Fruit fly (Drosophila melanogaster) whole organism, embryonic: ENCODE data around the gene SC35.

Experiments
- ATbp ChIP-seq: fragments of 200-800 bp; sonication (Bioruptor generic); optimal IDR thresholded peaks from 2 replicates; lab custom pipeline; 2017; ENCODE audit warnings: missing biosample characterization, mild to moderate bottlenecking, missing genetic modification characterization, missing genetic modification reagents
- CG11456 ChIP-seq: fragments of 200-800 bp; sonication (Bioruptor generic); IDR thresholded peaks from 3 replicates; pipeline ENCODE4 v1.3.6; 2022; ENCODE audit warnings: missing biosample characterization, missing genetic modification characterization
- CG13424 ChIP-seq: fragments of 200-800 bp; sonication (Bioruptor generic); optimal IDR thresholded peaks from 2 replicates; lab custom pipeline; 2019; ENCODE audit warnings: missing biosample characterization, mild to moderate bottlenecking, missing genetic modification characterization, moderate library complexity
- CG13894 ChIP-seq: fragments of 200-800 bp; sonication (Bioruptor generic); optimal IDR thresholded peaks from 3 replicates; lab custom pipeline; 2018; ENCODE audit warnings: missing biosample characterization, mild to moderate bottlenecking, missing genetic modification characterization, moderate library complexity
- CG14965 ChIP-seq: fragments of 200-800 bp; sonication (Bioruptor generic); optimal IDR thresholded peaks from 2 replicates; lab custom pipeline; 2016; ENCODE audit warnings: missing biosample characterization, missing genetic modification characterization, borderline replicate concordance
- CG15269 ChIP-seq: fragments of 200-800 bp; sonication (Bioruptor generic); optimal IDR thresholded peaks from 2 replicates; lab custom pipeline; 2018; ENCODE audit warnings: missing biosample characterization, mild to moderate bottlenecking, missing genetic modification characterization, moderate library complexity
- CG15696 ChIP-seq: fragments of 200-800 bp; sonication (Bioruptor generic); optimal IDR thresholded peaks from 2 replicates; lab custom pipeline; 2019; ENCODE audit warnings: missing biosample characterization, mild to moderate bottlenecking, missing genetic modification characterization, moderate library complexity
- CG1832 ChIP-seq: fragments of 200-800 bp; sonication (Bioruptor generic); optimal IDR thresholded peaks from 2 replicates; lab custom pipeline; 2017; ENCODE audit warnings: missing biosample characterization, mild to moderate bottlenecking, missing genetic modification characterization, inconsistent platforms
- CG2202 ChIP-seq: fragments of 200-800 bp; sonication (Bioruptor generic); optimal IDR thresholded peaks from 2 replicates; lab custom pipeline; 2018; ENCODE audit warnings: missing biosample characterization, mild to moderate bottlenecking, missing genetic modification characterization
- CG2678 ChIP-seq: fragments of 200-800 bp; sonication (Bioruptor generic); optimal IDR thresholded peaks from 3 replicates; lab custom pipeline; 2019; ENCODE audit warnings: missing biosample characterization, mild to moderate bottlenecking, missing genetic modification characterization, moderate library complexity
- CG30020 ChIP-seq: fragments of 200-800 bp; optimal IDR thresholded peaks from 2 replicates; lab custom pipeline; 2019; ENCODE audit warnings: missing biosample characterization, mild to moderate bottlenecking, missing genetic modification characterization, moderate library complexity
- CG30403 ChIP-seq: fragments of 200-800 bp; sonication (Bioruptor generic); optimal IDR thresholded peaks from 3 replicates; lab custom pipeline; 2016; ENCODE audit warnings: missing biosample characterization, missing genetic modification characterization
- CG33557 ChIP-seq: fragments of 200-800 bp; sonication (Bioruptor generic); optimal IDR thresholded peaks from 2 replicates; lab custom pipeline; 2019; ENCODE audit warnings: missing biosample characterization, mild to moderate bottlenecking, missing genetic modification characterization, moderate library complexity
- CG3838 ChIP-seq: fragments of 200-800 bp; sonication (Bioruptor generic); optimal IDR thresholded peaks from 3 replicates; lab custom pipeline; 2016; ENCODE audit warnings: missing biosample characterization, missing genetic modification characterization
- CG4360 ChIP-seq: fragments of 200-800 bp; sonication (Bioruptor generic); IDR thresholded peaks from 2 replicates; pipeline ENCODE4 v1.3.6; 2022; ENCODE audit warnings: missing biosample characterization, missing genetic modification characterization
- CG4730 ChIP-seq: fragments of 200-800 bp; sonication (Bioruptor generic); IDR thresholded peaks from 2 replicates; pipeline ENCODE4 v1.3.6; 2022; ENCODE audit warnings: missing biosample characterization, missing genetic modification characterization
- CG6175 ChIP-seq: fragments of 200-800 bp; sonication (Bioruptor generic); IDR thresholded peaks from 3 replicates; pipeline ENCODE4 v1.3.6; 2022; ENCODE audit warnings: missing biosample characterization, missing genetic modification characterization
- CG9876 ChIP-seq: fragments of 200-800 bp; sonication (Bioruptor generic); optimal IDR thresholded peaks from 2 replicates; lab custom pipeline; 2016; ENCODE audit warnings: missing biosample characterization, missing genetic modification characterization
- Fer3 ChIP-seq: fragments of 200-800 bp; sonication (Bioruptor generic); optimal IDR thresholded peaks from 2 replicates; lab custom pipeline; 2018; ENCODE audit warnings: missing biosample characterization, mild to moderate bottlenecking, missing genetic modification characterization, moderate library complexity
- GATAe ChIP-seq: fragments of 200-800 bp; sonication (Bioruptor generic); conservative IDR thresholded peaks from 2 replicates; pipeline ENCODE4 v1.3.6; 2022; ENCODE audit warnings: missing biosample characterization, missing genetic modification characterization
- Hmr ChIP-seq: fragments of 200-800 bp; sonication (Bioruptor generic); optimal IDR thresholded peaks from 3 replicates; lab custom pipeline; 2017; ENCODE audit warnings: mild to moderate bottlenecking, missing biosample characterization, missing genetic modification reagents, missing genetic modification characterization
- Lpt ChIP-seq: fragments of >200 bp; optimal IDR thresholded peaks from 2 replicates; lab custom pipeline; 2018; ENCODE audit warnings: missing biosample characterization, missing genetic modification characterization
- MESR4 ChIP-seq: fragments of 200-800 bp; sonication (Bioruptor generic); optimal IDR thresholded peaks from 2 replicates; lab custom pipeline; 2018; ENCODE audit warnings: missing biosample characterization, mild to moderate bottlenecking, missing genetic modification characterization, moderate library complexity
- NFAT ChIP-seq: fragments of 200-800 bp; sonication (Bioruptor generic); IDR thresholded peaks from 2 replicates; pipeline ENCODE4 v1.3.6; 2022; ENCODE audit warnings: missing biosample characterization, missing genetic modification characterization
- Neu2 ChIP-seq: fragments of 200-800 bp; sonication (Bioruptor generic); optimal IDR thresholded peaks from 3 replicates; lab custom pipeline; 2016; ENCODE audit warnings: missing biosample characterization, missing genetic modification characterization, borderline replicate concordance
- Xrp1 ChIP-seq: fragments of 200-800 bp; sonication (Bioruptor generic); IDR thresholded peaks from 2 replicates; pipeline ENCODE4 v1.3.6; 2022; ENCODE audit warnings: missing biosample characterization, missing genetic modification characterization
- bcd ChIP-seq: fragments of 200-800 bp; sonication (Bioruptor generic); optimal IDR thresholded peaks from 2 replicates; lab custom pipeline; 2017; ENCODE audit warnings: missing biosample characterization, mild to moderate bottlenecking, missing genetic modification characterization
- bowl ChIP-seq: fragments of 200-800 bp; sonication (Bioruptor generic); IDR thresholded peaks from 2 replicates; pipeline ENCODE4 v1.3.6; 2022; ENCODE audit warnings: missing biosample characterization, missing genetic modification characterization
- chinmo ChIP-seq: fragments of 200-800 bp; sonication (Bioruptor generic); IDR thresholded peaks from 4 replicates; pipeline ENCODE4 v1.3.6; 2022; ENCODE audit warnings: missing biosample characterization, missing genetic modification characterization; ENCODE audit not compliant: partially characterized antibody
- ci ChIP-seq: fragments of 200-800 bp; sonication (Bioruptor generic); IDR thresholded peaks from 3 replicates; pipeline ENCODE4 v1.3.6; 2022; ENCODE audit warnings: missing biosample characterization, missing genetic modification characterization
- corto ChIP-seq: fragments of 200-800 bp; sonication (Bioruptor generic); optimal IDR thresholded peaks from 2 replicates; lab custom pipeline; 2016; ENCODE audit warnings: missing biosample characterization, mild to moderate bottlenecking, missing genetic modification characterization, moderate library complexity
- croc ChIP-seq: fragments of 200-800 bp; sonication (Bioruptor generic); conservative IDR thresholded peaks from 3 replicates; pipeline ENCODE4 v1.3.6; 2022; ENCODE audit warnings: missing biosample characterization, missing genetic modification characterization
- dmrt11E ChIP-seq: fragments of 200-800 bp; sonication (Bioruptor generic); optimal IDR thresholded peaks from 3 replicates; lab custom pipeline; 2018; ENCODE audit warnings: missing biosample characterization, mild to moderate bottlenecking, missing genetic modification characterization, moderate library complexity
- emc ChIP-seq: fragments of 200-800 bp; sonication (Bioruptor generic); optimal IDR thresholded peaks from 2 replicates; lab custom pipeline; 2016; ENCODE audit warnings: missing biosample characterization, missing genetic modification characterization
- en ChIP-seq: fragments of 200-800 bp; sonication (Bioruptor generic); optimal IDR thresholded peaks from 2 replicates; lab custom pipeline; 2016; ENCODE audit warnings: missing biosample characterization, missing genetic modification characterization
- eve ChIP-seq, 2 experiments: fragments of >200 bp; optimal IDR thresholded peaks; 2 replicates each; lab custom pipeline; 2017; ENCODE audit warnings: missing biosample characterization in 2 of 2, missing genetic modification characterization in 2 of 2
- gcm2 ChIP-seq: fragments of 200-800 bp; sonication (Bioruptor generic); optimal IDR thresholded peaks from 2 replicates; lab custom pipeline; 2016; ENCODE audit warnings: missing biosample characterization, missing genetic modification characterization
- h ChIP-seq: fragments of >200 bp; optimal IDR thresholded peaks from 2 replicates; lab custom pipeline; 2017
- insv ChIP-seq, 2 experiments: fragments of 200-800 bp; sonication (Bioruptor generic); optimal IDR thresholded peaks; 3 replicates each; lab custom pipeline; 2016 to 2018; ENCODE audit warnings: missing biosample characterization in 2 of 2, missing genetic modification characterization in 2 of 2
- jigr1 ChIP-seq: fragments of 200-800 bp; sonication (Bioruptor generic); IDR thresholded peaks from 3 replicates; pipeline ENCODE4 v1.3.6; 2022; ENCODE audit warnings: missing biosample characterization, missing genetic modification characterization
- lbe ChIP-seq: fragments of 200-800 bp; sonication (Bioruptor generic); optimal IDR thresholded peaks from 2 replicates; lab custom pipeline; 2016; ENCODE audit warnings: missing biosample characterization, mild to moderate bottlenecking, missing genetic modification characterization
- lmd ChIP-seq: fragments of 200-800 bp; sonication (Bioruptor generic); IDR thresholded peaks from 2 replicates; pipeline ENCODE4 v1.3.6; 2022; ENCODE audit warnings: missing biosample characterization, missing genetic modification characterization
- nerfin-2 ChIP-seq: fragments of 200-800 bp; sonication (Bioruptor generic); IDR thresholded peaks from 2 replicates; pipeline ENCODE4 v1.3.6; 2022; ENCODE audit warnings: missing biosample characterization, missing genetic modification characterization; ENCODE audit not compliant: partially characterized antibody
- nom ChIP-seq: fragments of 200-800 bp; sonication (Bioruptor generic); optimal IDR thresholded peaks from 2 replicates; lab custom pipeline; 2017; ENCODE audit warnings: missing biosample characterization, missing genetic modification characterization, mild to moderate bottlenecking, moderate library complexity, missing genetic modification reagents
- run ChIP-seq: fragments of 200-800 bp; sonication (Bioruptor generic); optimal IDR thresholded peaks from 3 replicates; lab custom pipeline; 2018; ENCODE audit warnings: missing biosample characterization, mild to moderate bottlenecking, missing genetic modification characterization
- sens-2 ChIP-seq: fragments of 200-800 bp; sonication (Bioruptor generic); IDR thresholded peaks from 2 replicates; pipeline ENCODE4 v1.3.6; 2022; ENCODE audit warnings: missing biosample characterization, missing genetic modification characterization
- sisA ChIP-seq: fragments of 200-800 bp; sonication (Bioruptor generic); IDR thresholded peaks from 2 replicates; pipeline ENCODE4 v1.3.6; 2022; ENCODE audit warnings: missing biosample characterization, missing genetic modification characterization
- so ChIP-seq: fragments of 200-800 bp; sonication (Bioruptor generic); IDR thresholded peaks from 3 replicates; pipeline ENCODE4 v1.3.6; 2022; ENCODE audit warnings: missing biosample characterization, missing genetic modification characterization
- ssp ChIP-seq: fragments of 200-800 bp; sonication (Bioruptor generic); IDR thresholded peaks from 2 replicates; pipeline ENCODE4 v1.3.6; 2022; ENCODE audit warnings: missing biosample characterization, missing genetic modification characterization
- tin ChIP-seq: fragments of 200-800 bp; sonication (Bioruptor generic); optimal IDR thresholded peaks from 3 replicates; lab custom pipeline; 2016; ENCODE audit warnings: missing biosample characterization, missing genetic modification characterization
- tio ChIP-seq: fragments of 200-800 bp; sonication (Bioruptor generic); optimal IDR thresholded peaks from 2 replicates; lab custom pipeline; 2017; ENCODE audit warnings: missing biosample characterization, missing genetic modification characterization, inconsistent platforms
- trh ChIP-seq: fragments of 200-800 bp; sonication (Bioruptor generic); optimal IDR thresholded peaks from 2 replicates; lab custom pipeline; 2016; ENCODE audit warnings: missing biosample characterization, missing genetic modification characterization

SC35 gene

DNA sequence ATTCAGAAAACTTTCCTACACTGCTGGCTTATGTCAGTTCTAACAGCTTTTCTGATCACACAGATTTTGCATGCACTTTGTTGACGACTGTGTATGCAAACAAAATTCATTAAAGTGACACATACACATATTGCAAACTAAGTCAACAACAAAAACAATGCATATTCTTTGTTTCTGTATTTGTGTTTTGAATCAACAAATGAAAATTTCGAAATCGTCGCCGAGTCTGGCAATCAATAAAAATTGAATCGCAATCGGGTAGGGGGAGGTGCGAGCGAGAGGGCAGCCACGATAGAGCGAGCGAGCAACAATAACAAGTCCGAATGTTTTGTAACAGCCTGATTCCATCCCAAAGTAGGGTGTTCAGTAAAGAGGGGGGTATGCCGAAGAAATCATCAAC, 28.6 kb upstream of the SC35 start (continued):
- no peak for TF ChIP-seq CG2202
- TF ChIP-seq CG1832 (GFP tag; lab: Kevin White, UChicago): no peak
- TF ChIP-seq eve (GFP tag; optimal IDR thresholded peaks at IDR 0.05; lab: Kevin White, UChicago): no peak
- no peak for TF ChIP-seq bcd (GFP tag; lab: Kevin White, UChicago)
- no peak for TF ChIP-seq jigr1
- peak; percentile 10 for TF ChIP-seq CG15269
- TF ChIP-seq insv (GFP tag; optimal IDR thresholded peaks at IDR 0.05; lab: Kevin White, UChicago): no peak
- no peak for TF ChIP-seq CG6175 (GFP tag; lab: Robert Waterston, UW)
- 0 out of 4 replicates have a peak, but pooled peaks have one; percentile 68 for TF ChIP-seq chinmo (GFP tag; lab: Robert Waterston, UW)
- TF ChIP-seq sisA (GFP tag; lab: Robert Waterston, UW): no peak
- no peak for TF ChIP-seq Neu2 (GFP tag; lab: Kevin White, UChicago)
- no peak for TF ChIP-seq CG11456 (GFP tag; lab: Robert Waterston, UW)
- TF ChIP-seq gcm2: no peak
- no peak for TF ChIP-seq emc (GFP tag; lab: Kevin White, UChicago)
- TF ChIP-seq CG3838 (GFP tag; lab: Kevin White, UChicago): no peak
- TF ChIP-seq trh: no peak
- no peak for TF ChIP-seq corto
- TF ChIP-seq GATAe (GFP tag; lab: Robert Waterston, UW): no peak
- no peak for TF ChIP-seq en (GFP tag; lab: Kevin White, UChicago)
- no peak for TF ChIP-seq lbe
- TF ChIP-seq CG33557 (GFP tag; lab: Kevin White, UChicago): no peak
- TF ChIP-seq Hmr: peak; percentile 27
- TF ChIP-seq CG14965: no peak
- TF ChIP-seq croc (GFP tag; lab: Robert Waterston, UW): no peak
- no peak for TF ChIP-seq tin
- no peak for TF ChIP-seq CG9876 (GFP tag; lab: Kevin White, UChicago)
- no peak for TF ChIP-seq CG15696 (tag; lab: Kevin White, UChicago)
- peak; percentile 65 for TF ChIP-seq ATbp (GFP tag; lab: Kevin White, UChicago)
- TF ChIP-seq h (lab: Kevin White, UChicago): no peak
- TF ChIP-seq run: no peak
- TF ChIP-seq nom (GFP tag; lab: Kevin White, UChicago): no peak
- TF ChIP-seq CG4360: no peak
- no peak for TF ChIP-seq Lpt (GFP tag; lab: Kevin White, UChicago)
- no peak for TF ChIP-seq ssp
- TF ChIP-seq CG2678 (tag; lab: Kevin White, UChicago): peak; percentile 58
- no peak for TF ChIP-seq so (GFP tag; lab: Robert Waterston, UW)
- TF ChIP-seq sens-2: no peak
- TF ChIP-seq tio: no peak
- peak; percentile 32; the same call in 1 of the 3 replicates for TF ChIP-seq ci
- no peak for TF ChIP-seq CG13894
- TF ChIP-seq CG4730: no peak
- TF ChIP-seq CG13424 (tag; lab: Kevin White, UChicago): peak; percentile 31
- TF ChIP-seq lmd (GFP tag; lab: Robert Waterston, UW): no peak
- no peak for TF ChIP-seq CG30020 (tag; lab: Kevin White, UChicago)
- no peak for TF ChIP-seq CG30403 (GFP tag; lab: Kevin White, UChicago)
- TF ChIP-seq bowl (GFP tag; lab: Robert Waterston, UW): no peak
- no peak for TF ChIP-seq MESR4 (GFP tag; lab: Kevin White, UChicago)
- TF ChIP-seq nerfin-2 (GFP tag; lab: Robert Waterston, UW): no peak
- no peak for TF ChIP-seq NFAT (GFP tag; lab: Robert Waterston, UW)
- no peak for TF ChIP-seq dmrt11E (tag; lab: Kevin White, UChicago)
- peak; percentile 13 for TF ChIP-seq Xrp1 (GFP tag; lab: Robert Waterston, UW)
- TF ChIP-seq Fer3 (tag; lab: Kevin White, UChicago): peak; percentile 35
